Worm (Caenorhabditis elegans) whole organism, L2 larva: ENCODE measurements around the gene vps-24.

Experiments
- C34F6.9 ChIP-seq: fragments of 150-350 bp; optimal IDR thresholded peaks from 2 replicates; lab custom pipeline; 2014; ENCODE audit warnings: missing biosample characterization, missing genetic modification characterization
- F13H6.1 ChIP-seq: sonication (generic microtip); optimal IDR thresholded peaks from 2 replicates; lab custom pipeline; 2016; ENCODE audit warnings: missing genetic modification characterization, missing compliant biosample characterization
- R02D3.7 ChIP-seq: fragments of 150-350 bp; optimal IDR thresholded peaks from 2 replicates; lab custom pipeline; 2014; ENCODE audit warnings: missing biosample characterization, missing genetic modification characterization
- alr-1 ChIP-seq: fragments of 150-350 bp; optimal IDR thresholded peaks from 2 replicates; lab custom pipeline; 2014; ENCODE audit warnings: missing biosample characterization, missing genetic modification characterization
- aly-2 ChIP-seq: fragments of 150-350 bp; optimal IDR thresholded peaks from 2 replicates; lab custom pipeline; 2014; ENCODE audit warnings: missing biosample characterization, missing genetic modification characterization
- ama-1 ChIP-seq: fragments of 150-350 bp; optimal IDR thresholded peaks from 2 replicates; lab custom pipeline; 2018; ENCODE audit warnings: inconsistent platforms
- blmp-1 ChIP-seq: sonication (generic microtip); optimal IDR thresholded peaks from 2 replicates; lab custom pipeline; 2017; ENCODE audit warnings: missing genetic modification characterization, mild to moderate bottlenecking, missing compliant biosample characterization, antibody characterized with exemption, moderate library complexity; ENCODE audit not compliant: insufficient read depth
- ceh-16 ChIP-seq: fragments of 150-350 bp; optimal IDR thresholded peaks from 2 replicates; lab custom pipeline; 2014; ENCODE audit warnings: missing biosample characterization, missing genetic modification characterization
- ceh-82 ChIP-seq: fragments of 150-350 bp; optimal IDR thresholded peaks from 2 replicates; lab custom pipeline; 2014; ENCODE audit warnings: missing biosample characterization, missing genetic modification characterization
- crh-2 ChIP-seq: sonication (generic microtip); optimal IDR thresholded peaks from 2 replicates; lab custom pipeline; 2017; ENCODE audit warnings: missing biosample characterization, missing genetic modification characterization
- elt-1 ChIP-seq: fragments of 150-350 bp; optimal IDR thresholded peaks from 2 replicates; lab custom pipeline; 2014; ENCODE audit warnings: missing biosample characterization, missing genetic modification characterization
- elt-3 ChIP-seq: sonication (generic microtip); optimal IDR thresholded peaks from 2 replicates; lab custom pipeline; 2017; ENCODE audit warnings: missing biosample characterization, missing genetic modification characterization
- fos-1 ChIP-seq: fragments of 150-350 bp; optimal IDR thresholded peaks from 2 replicates; lab custom pipeline; 2014; ENCODE audit warnings: missing biosample characterization, missing genetic modification characterization
- gmeb-1 ChIP-seq: fragments of 150-350 bp; optimal IDR thresholded peaks from 2 replicates; lab custom pipeline; 2014; ENCODE audit warnings: missing biosample characterization, missing genetic modification characterization
- lin-11 ChIP-seq: fragments of 150-350 bp; sonication (generic microtip); optimal IDR thresholded peaks from 2 replicates; lab custom pipeline; 2014; ENCODE audit warnings: missing biosample characterization, missing genetic modification characterization, inconsistent platforms, mixed read lengths
- lin-13 ChIP-seq: fragments of 150-350 bp; optimal IDR thresholded peaks from 2 replicates; lab custom pipeline; 2014; ENCODE audit warnings: missing biosample characterization, missing genetic modification reagents, missing genetic modification characterization
- lin-39 ChIP-seq: fragments of 150-350 bp; optimal IDR thresholded peaks from 2 replicates; lab custom pipeline; 2014; ENCODE audit warnings: missing biosample characterization, missing genetic modification reagents, missing genetic modification characterization
- lsy-2 ChIP-seq, 2 experiments: fragments of 150-350 bp in 1 of 2; sonication (generic microtip) in 1 of 2; optimal IDR thresholded peaks; 2 replicates each; lab custom pipeline; 2014 to 2017; ENCODE audit warnings: missing biosample characterization in 2 of 2, missing genetic modification characterization in 2 of 2
- mab-5 ChIP-seq: fragments of 150-350 bp; optimal IDR thresholded peaks from 2 replicates; lab custom pipeline; 2014; ENCODE audit warnings: missing biosample characterization, missing genetic modification characterization
- mdl-1 ChIP-seq, 2 experiments: fragments of 150-350 bp in 1 of 2; sonication (generic microtip) in 1 of 2; optimal IDR thresholded peaks; 2 replicates each; lab custom pipeline; 2017; ENCODE audit warnings: missing biosample characterization in 2 of 2, missing genetic modification characterization in 2 of 2
- nhr-10 ChIP-seq: sonication (generic microtip); optimal IDR thresholded peaks from 2 replicates; lab custom pipeline; 2017; ENCODE audit warnings: missing biosample characterization, missing genetic modification characterization
- nhr-11 ChIP-seq: fragments of 150-350 bp; optimal IDR thresholded peaks from 2 replicates; lab custom pipeline; 2014; ENCODE audit warnings: missing biosample characterization, missing genetic modification characterization
- nhr-12 ChIP-seq: fragments of 150-350 bp; optimal IDR thresholded peaks from 2 replicates; lab custom pipeline; 2014; ENCODE audit warnings: missing biosample characterization, missing genetic modification characterization
- nhr-129 ChIP-seq: fragments of 150-350 bp; optimal IDR thresholded peaks from 2 replicates; lab custom pipeline; 2014; ENCODE audit warnings: missing biosample characterization, missing genetic modification characterization
- nhr-21 ChIP-seq: fragments of 150-350 bp; optimal IDR thresholded peaks from 2 replicates; lab custom pipeline; 2014; ENCODE audit warnings: missing biosample characterization, missing genetic modification characterization
- nhr-237 ChIP-seq: fragments of 150-350 bp; optimal IDR thresholded peaks from 2 replicates; lab custom pipeline; 2014; ENCODE audit warnings: missing biosample characterization, missing genetic modification characterization
- nhr-25 ChIP-seq: fragments of 150-350 bp; sonication (generic microtip); optimal IDR thresholded peaks from 3 replicates; lab custom pipeline; 2014; ENCODE audit warnings: missing biosample characterization, missing genetic modification characterization
- nhr-6 ChIP-seq: fragments of 150-350 bp; optimal IDR thresholded peaks from 2 replicates; lab custom pipeline; 2014; ENCODE audit warnings: missing biosample characterization, missing genetic modification characterization
- nhr-77 ChIP-seq: fragments of 150-350 bp; optimal IDR thresholded peaks from 2 replicates; lab custom pipeline; 2014; ENCODE audit warnings: missing biosample characterization, missing genetic modification characterization
- peb-1 ChIP-seq: fragments of 150-350 bp; optimal IDR thresholded peaks from 2 replicates; lab custom pipeline; 2014; ENCODE audit warnings: missing biosample characterization, missing genetic modification characterization
- sem-4 ChIP-seq: fragments of 150-350 bp; optimal IDR thresholded peaks from 2 replicates; lab custom pipeline; 2014; ENCODE audit warnings: missing biosample characterization, missing genetic modification reagents, missing genetic modification characterization
- skn-1 ChIP-seq: sonication (generic microtip); optimal IDR thresholded peaks from 2 replicates; lab custom pipeline; 2017; ENCODE audit warnings: missing biosample characterization, missing genetic modification characterization
- sma-3 ChIP-seq: sonication (generic microtip); optimal IDR thresholded peaks from 2 replicates; lab custom pipeline; 2016; ENCODE audit warnings: missing genetic modification reagents, missing genetic modification characterization, missing compliant biosample characterization
- sma-9 ChIP-seq, 2 experiments: fragments of 150-350 bp in 1 of 2; sonication (generic microtip) in 1 of 2; optimal IDR thresholded peaks; 2 replicates each; lab custom pipeline; 2014 to 2016; ENCODE audit warnings: missing genetic modification characterization in 2 of 2, mild to moderate bottlenecking in 1 of 2, missing biosample characterization in 1 of 2, missing compliant biosample characterization in 1 of 2, missing genetic modification reagents in 1 of 2, moderate library complexity in 1 of 2
- snpc-4 ChIP-seq: fragments of 150-350 bp; optimal IDR thresholded peaks from 2 replicates; lab custom pipeline; 2014; ENCODE audit warnings: missing biosample characterization, missing genetic modification characterization
- unc-39 ChIP-seq: fragments of 150-350 bp; optimal IDR thresholded peaks from 2 replicates; lab custom pipeline; 2014; ENCODE audit warnings: missing biosample characterization, missing genetic modification characterization
- unc-55 ChIP-seq: fragments of 150-350 bp; sonication (generic microtip); optimal IDR thresholded peaks from 3 replicates; lab custom pipeline; 2014; ENCODE audit warnings: missing biosample characterization, missing genetic modification reagents, missing genetic modification characterization
- unc-62 ChIP-seq: fragments of 150-350 bp; optimal IDR thresholded peaks from 2 replicates; lab custom pipeline; 2014; ENCODE audit warnings: missing biosample characterization, missing genetic modification reagents, missing genetic modification characterization
- ztf-1 ChIP-seq: fragments of 200-800 bp; sonication (Bioruptor generic); conservative IDR thresholded peaks from 2 replicates; pipeline ENCODE4 v1.3.6; 2022; ENCODE audit warnings: missing genetic modification characterization, missing compliant biosample characterization
- ztf-4 ChIP-seq: fragments of 150-350 bp; optimal IDR thresholded peaks from 2 replicates; lab custom pipeline; 2014; ENCODE audit warnings: missing biosample characterization, missing genetic modification characterization

The vps-24 gene

DNA sequence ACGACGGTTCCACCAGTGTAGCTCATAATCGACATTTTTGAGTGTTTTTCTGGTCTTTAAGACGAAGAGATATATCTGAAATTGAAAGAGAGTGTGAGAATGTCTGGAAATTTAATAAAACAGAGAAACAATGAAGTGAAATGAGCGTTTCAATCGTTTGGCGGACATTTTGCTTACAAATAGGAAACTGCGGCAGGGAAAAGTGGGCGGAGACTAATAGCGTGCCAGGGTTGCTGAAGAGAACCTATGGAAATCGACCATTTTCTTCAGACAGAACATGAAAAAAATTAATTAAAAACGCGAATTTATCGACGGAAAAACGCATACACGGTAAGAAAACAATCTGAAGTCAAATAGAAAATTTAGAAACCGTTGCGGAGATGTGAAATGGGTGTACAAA is 38.4 kb upstream of the vps-24 start, which contains the start of gene pbs-3 (continued):
- TF ChIP-seq unc-62 (GFP tag; lab: Kevin White, UChicago): no peak

DNA sequence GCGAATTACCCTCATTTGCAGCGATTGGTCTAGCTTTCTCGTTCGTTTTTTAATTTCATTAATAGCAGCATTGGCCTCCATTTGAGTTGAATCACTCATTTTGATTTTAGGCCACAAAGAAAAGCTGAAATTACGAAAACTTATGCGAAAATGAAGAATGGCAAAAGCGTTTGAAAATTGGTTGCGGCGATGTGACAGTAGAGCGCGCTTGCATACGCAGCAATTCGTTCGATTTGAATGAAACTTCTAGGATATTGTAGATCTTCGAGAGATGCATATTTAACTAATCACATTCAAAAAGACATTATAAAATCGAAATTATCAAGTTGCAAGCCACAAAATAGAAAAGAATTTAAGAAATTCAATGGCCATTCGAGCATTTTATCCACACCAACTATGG is 34.1 kb upstream of the vps-24 start, which contains the start of gene ulp-2:
Gene ulp-2 (minus strand): TSS at position 158 of the 400 bp plus-strand sequence.
- TF ChIP-seq nhr-237 (no peak), alr-1 (tag; lab: Kevin White, UChicago) (no peak), peb-1 (no peak), lin-11 (tag; lab: Kevin White, UChicago) (no peak), nhr-77 (no peak), ztf-1 (GFP tag; lab: Robert Waterston, UW) (no peak), nhr-129 (tag; lab: Kevin White, UChicago) (peak; percentile 58), snpc-4 (no peak), nhr-21 (no peak), lin-13 (GFP tag; lab: Kevin White, UChicago) (no peak), mdl-1 (tag; optimal IDR thresholded peaks at IDR 0.05; lab: Kevin White, UChicago) (no peak), aly-2 (no peak), nhr-25 (tag; lab: Kevin White, UChicago) (no peak), crh-2 (tag; lab: Kevin White, UChicago) (no peak), nhr-12 (no peak), elt-1 (tag; lab: Kevin White, UChicago) (no peak), nhr-11 (no peak), skn-1 (no peak), gmeb-1 (tag; lab: Kevin White, UChicago) (no peak), mab-5 (no peak), sma-9 (GFP tag; optimal IDR thresholded peaks at IDR 0.05; lab: Kevin White, UChicago) (no peak), sma-9 (tag; optimal IDR thresholded peaks at IDR 0.05; lab: Kevin White, UChicago) (no peak), F13H6.1 (tag; lab: Kevin White, UChicago) (no peak), sem-4 (no peak), R02D3.7 (tag; lab: Kevin White, UChicago) (no peak), lsy-2 (tag; optimal IDR thresholded peaks at IDR 0.05; lab: Kevin White, UChicago) (peak in 1 of 2 experiments; percentile 26), fos-1 (tag; lab: Kevin White, UChicago) (no peak), unc-39 (tag; lab: Kevin White, UChicago) (no peak), C34F6.9 (peak; percentile 46), blmp-1 (tag; lab: Kevin White, UChicago) (no peak), unc-55 (GFP tag; lab: Kevin White, UChicago) (peak; percentile 39), ceh-82 (no peak), nhr-10 (no peak), elt-3 (tag; lab: Kevin White, UChicago) (no peak)

DNA sequence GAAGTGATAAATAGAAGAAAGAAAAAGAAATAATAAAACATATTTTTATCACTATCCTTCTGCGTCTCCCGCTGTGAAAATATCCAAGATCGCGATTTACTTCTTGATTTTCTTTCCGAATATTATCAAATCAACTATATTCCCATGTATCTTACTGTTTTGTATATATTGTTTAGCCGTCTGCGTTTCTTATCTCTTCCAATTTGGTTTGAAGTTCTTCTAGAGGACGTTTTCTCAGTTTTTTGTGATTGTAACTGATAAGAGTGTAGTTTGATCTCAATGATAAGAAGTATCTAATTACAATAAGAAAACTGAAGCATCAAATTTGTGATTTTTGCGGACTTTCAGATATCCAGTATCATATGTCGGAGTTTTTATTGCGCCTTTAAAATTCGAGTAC is 33.1 kb upstream of the vps-24 start:
- TF ChIP-seq nhr-237 (no peak), fos-1 (tag; lab: Kevin White, UChicago) (peak; percentile 42), sma-3 (peak; percentile 19), sma-9 (GFP tag; optimal IDR thresholded peaks at IDR 0.05; lab: Kevin White, UChicago) (peak; percentile 16), sma-9 (tag; optimal IDR thresholded peaks at IDR 0.05; lab: Kevin White, UChicago) (no peak)

DNA sequence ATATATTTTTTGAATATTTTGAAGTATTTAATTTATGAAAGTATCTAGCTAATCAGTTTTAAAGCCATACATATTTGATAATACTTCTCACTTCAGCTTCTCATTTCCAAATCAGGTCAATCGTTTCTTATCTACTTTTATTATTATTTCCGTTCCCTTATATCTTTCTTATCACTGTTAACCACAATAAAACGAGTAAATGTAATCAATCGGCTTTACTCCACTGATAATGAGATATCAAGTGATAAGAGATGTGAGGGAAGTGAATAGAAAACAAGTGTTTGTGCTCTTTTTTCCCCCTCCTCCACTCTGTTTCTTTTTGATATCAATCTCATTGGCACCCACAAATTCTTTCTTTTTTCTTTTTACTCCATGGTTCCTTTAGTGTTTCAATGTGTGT is 27.2 kb upstream of the vps-24 start:
- TF ChIP-seq blmp-1 (tag; lab: Kevin White, UChicago): no peak
- TF ChIP-seq alr-1 (tag; lab: Kevin White, UChicago): no peak
- no peak for TF ChIP-seq snpc-4
- TF ChIP-seq ztf-1 (GFP tag; lab: Robert Waterston, UW): no peak
- no peak for TF ChIP-seq mdl-1 (tag; optimal IDR thresholded peaks at IDR 0.05; lab: Kevin White, UChicago)
- no peak for TF ChIP-seq ama-1
- no peak for TF ChIP-seq nhr-11
- TF ChIP-seq elt-1 (tag; lab: Kevin White, UChicago): no peak
- no peak for TF ChIP-seq lin-13 (GFP tag; lab: Kevin White, UChicago)
- TF ChIP-seq mab-5: no peak
- no peak for TF ChIP-seq peb-1
- TF ChIP-seq unc-55 (GFP tag; lab: Kevin White, UChicago): no peak
- TF ChIP-seq ztf-4 (tag; lab: Kevin White, UChicago): no peak
- TF ChIP-seq ceh-16 (tag; lab: Kevin White, UChicago): no peak
- no peak for TF ChIP-seq lin-39 (tag; lab: Kevin White, UChicago)
- TF ChIP-seq skn-1: no peak
- no peak for TF ChIP-seq nhr-21
- TF ChIP-seq nhr-6 (tag; lab: Kevin White, UChicago): no peak
- no peak for TF ChIP-seq lsy-2 (tag; optimal IDR thresholded peaks at IDR 0.05; lab: Kevin White, UChicago)
